Fruit fly (Drosophila melanogaster) whole organism, wandering third instar larva: Measurements from ENCODE around the gene Plp.

Experiments
- Abd-B ChIP-seq: fragments of >200 bp; optimal IDR thresholded peaks from 2 replicates; lab custom pipeline; 2017; ENCODE audit warnings: missing biosample characterization, missing genetic modification characterization
- CG32264 ChIP-seq: fragments of 200-800 bp; sonication (Bioruptor generic); optimal IDR thresholded peaks from 2 replicates; lab custom pipeline; 2016; ENCODE audit warnings: missing biosample characterization, missing genetic modification characterization
- Hnf4 ChIP-seq: fragments of 200-800 bp; sonication (Bioruptor generic); optimal IDR thresholded peaks from 2 replicates; lab custom pipeline; 2016; ENCODE audit warnings: missing biosample characterization, mild to moderate bottlenecking, missing genetic modification characterization
- Myc ChIP-seq: fragments of >200 bp; optimal IDR thresholded peaks from 2 replicates; lab custom pipeline; 2017
- br ChIP-seq: fragments of 200-800 bp; sonication (Bioruptor generic); optimal IDR thresholded peaks from 2 replicates; lab custom pipeline; 2016; ENCODE audit warnings: missing biosample characterization, missing genetic modification characterization
- psq ChIP-seq: fragments of 200-800 bp; sonication (Bioruptor generic); optimal IDR thresholded peaks from 3 replicates; lab custom pipeline; 2017; ENCODE audit warnings: missing biosample characterization, mild to moderate bottlenecking, missing genetic modification characterization, moderate library complexity
- sage ChIP-seq: fragments of 200-800 bp; sonication (Bioruptor generic); optimal IDR thresholded peaks from 2 replicates; lab custom pipeline; 2016; ENCODE audit warnings: missing biosample characterization, mild to moderate bottlenecking, missing genetic modification characterization

dm6 chr3L:15089083-15089704 lies 5.3 kb downstream of the Plp start:
- no peak for TF ChIP-seq sage
- TF ChIP-seq CG32264 (GFP tag; lab: Kevin White, UChicago) = no peak
- no peak for TF ChIP-seq Abd-B
- no peak for TF ChIP-seq Hnf4 (GFP tag; lab: Kevin White, UChicago)
- TF ChIP-seq psq (GFP tag; lab: Kevin White, UChicago) = no peak
- no peak for TF ChIP-seq Myc (lab: Kevin White, UChicago)
- no peak for TF ChIP-seq br
